Worm (Caenorhabditis elegans): Measurements from ENCODE around the gene F47D2.11.

- no peak for TF ChIP-seq ama-1 (optimal IDR thresholded peaks at IDR 0.05)
- no peak for TF ChIP-seq ama-1 (GFP tag; optimal IDR thresholded peaks at IDR 0.05)
- no peak for TF ChIP-seq attf-3 (GFP tag; conservative IDR thresholded peaks at IDR 0.05)
- TF ChIP-seq ZK185.1 (tag; optimal IDR thresholded peaks at IDR 0.05; ENCODE audit: poor library complexity, severe bottlenecking), result no peak
- no peak for TF ChIP-seq die-1 (tag; optimal IDR thresholded peaks at IDR 0.05)
- no peak for TF ChIP-seq ceh-91 (GFP tag; IDR thresholded peaks at IDR 0.05)
- no peak for TF ChIP-seq mel-28 (tag; optimal IDR thresholded peaks at IDR 0.05; ENCODE audit: borderline replicate concordance)
- TF ChIP-seq ztf-25 (GFP tag; IDR thresholded peaks at IDR 0.05), result no peak
- TF ChIP-seq dpl-1 (GFP tag; optimal IDR thresholded peaks at IDR 0.05), result no peak
- no peak for TF ChIP-seq aptf-3 (GFP tag; IDR thresholded peaks at IDR 0.05)
- TF ChIP-seq unc-62 (GFP tag; optimal IDR thresholded peaks at IDR 0.05), result no peak
- TF ChIP-seq lsl-1 (GFP tag; optimal IDR thresholded peaks at IDR 0.05), result no peak
These were observed 19.2 kb upstream of the F47D2.11 start, which contains the start of gene srh-192 for ce11 chrV:4315057-4315456.
